Worm (Caenorhabditis elegans): ENCODE data around the gene C02C6.14.

Gene C02C6.14

ce11 chrX:15546943-15547342 is 9.5 kb downstream of the C02C6.14 start:
- TF ChIP-seq fkh-3 (tag; optimal IDR thresholded peaks at IDR 0.05) (no peak), ama-1 (optimal IDR thresholded peaks at IDR 0.05) (no peak), ama-1 (GFP tag; optimal IDR thresholded peaks at IDR 0.05) (no peak), nhr-80 (tag; optimal IDR thresholded peaks at IDR 0.05) (peak; percentile 17)

DNA sequence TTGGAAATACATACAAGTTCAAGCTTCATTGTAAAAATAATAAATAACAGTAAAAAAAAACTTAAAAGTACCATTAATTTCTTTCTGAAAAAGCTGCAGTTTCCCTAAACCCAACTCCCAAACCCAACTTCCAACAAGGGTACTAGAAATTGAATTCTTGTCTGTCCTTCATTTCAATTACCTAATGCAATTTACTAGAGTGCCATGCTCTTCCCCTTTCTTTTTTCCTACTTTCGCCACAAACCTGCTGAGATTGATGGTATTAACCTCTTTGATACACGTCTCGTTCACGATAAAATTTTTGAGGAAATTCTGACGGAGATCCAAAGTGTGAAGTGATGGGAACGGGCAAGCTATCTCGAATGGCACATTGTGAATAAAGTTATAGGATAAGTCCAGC is 10.4 kb downstream of the C02C6.14 start:
- TF ChIP-seq tlf-1 (GFP tag; optimal IDR thresholded peaks at IDR 0.05), result no peak
- TF ChIP-seq tbp1 (GFP tag; optimal IDR thresholded peaks at IDR 0.05), result no peak
- TF ChIP-seq nhr-80 (tag; optimal IDR thresholded peaks at IDR 0.05), result no peak
- TF ChIP-seq C17E4.6 (GFP tag; IDR thresholded peaks at IDR 0.05), result no peak
- no peak for TF ChIP-seq ekl-4 (GFP tag; IDR thresholded peaks at IDR 0.05)

ce11 chrX:15550769-15551168 is 13.3 kb downstream of the C02C6.14 start:
- no peak for TF ChIP-seq tbp1 (GFP tag; optimal IDR thresholded peaks at IDR 0.05)
- TF ChIP-seq cebp-1 (GFP tag; IDR thresholded peaks at IDR 0.05), result no peak
- no peak for TF ChIP-seq cebp-1 (tag; optimal IDR thresholded peaks at IDR 0.05)
- TF ChIP-seq F57C9.4 (tag; optimal IDR thresholded peaks at IDR 0.05), result no peak
- no peak for TF ChIP-seq ceh-91 (GFP tag; IDR thresholded peaks at IDR 0.05)
- TF ChIP-seq let-607 (tag; optimal IDR thresholded peaks at IDR 0.05), result no peak
- no peak for TF ChIP-seq egl-18 (GFP tag; IDR thresholded peaks at IDR 0.05)
- no peak for TF ChIP-seq nhr-27 (tag; optimal IDR thresholded peaks at IDR 0.05)
- no peak for TF ChIP-seq Y53G8AR.9 (GFP tag; conservative IDR thresholded peaks at IDR 0.05)
- no peak for TF ChIP-seq tbx-9 (tag; optimal IDR thresholded peaks at IDR 0.05; ENCODE audit: borderline replicate concordance)
- no peak for TF ChIP-seq attf-5 (GFP tag; optimal IDR thresholded peaks at IDR 0.05)
- TF ChIP-seq ceh-40 (GFP tag; IDR thresholded peaks at IDR 0.05), result no peak
- no peak for TF ChIP-seq ztf-3 (GFP tag; optimal IDR thresholded peaks at IDR 0.05)
- TF ChIP-seq ekl-4 (GFP tag; IDR thresholded peaks at IDR 0.05), result no peak
- no peak for TF ChIP-seq F49E8.2 (tag; optimal IDR thresholded peaks at IDR 0.05; ENCODE audit: insufficient read depth)
- no peak for TF ChIP-seq chd-7 (tag; optimal IDR thresholded peaks at IDR 0.05)
- TF ChIP-seq tlf-1 (GFP tag; optimal IDR thresholded peaks at IDR 0.05), result no peak
- TF ChIP-seq ztf-28 (GFP tag; IDR thresholded peaks at IDR 0.05), result no peak
- no peak for TF ChIP-seq ets-4 (GFP tag; optimal IDR thresholded peaks at IDR 0.05)

DNA sequence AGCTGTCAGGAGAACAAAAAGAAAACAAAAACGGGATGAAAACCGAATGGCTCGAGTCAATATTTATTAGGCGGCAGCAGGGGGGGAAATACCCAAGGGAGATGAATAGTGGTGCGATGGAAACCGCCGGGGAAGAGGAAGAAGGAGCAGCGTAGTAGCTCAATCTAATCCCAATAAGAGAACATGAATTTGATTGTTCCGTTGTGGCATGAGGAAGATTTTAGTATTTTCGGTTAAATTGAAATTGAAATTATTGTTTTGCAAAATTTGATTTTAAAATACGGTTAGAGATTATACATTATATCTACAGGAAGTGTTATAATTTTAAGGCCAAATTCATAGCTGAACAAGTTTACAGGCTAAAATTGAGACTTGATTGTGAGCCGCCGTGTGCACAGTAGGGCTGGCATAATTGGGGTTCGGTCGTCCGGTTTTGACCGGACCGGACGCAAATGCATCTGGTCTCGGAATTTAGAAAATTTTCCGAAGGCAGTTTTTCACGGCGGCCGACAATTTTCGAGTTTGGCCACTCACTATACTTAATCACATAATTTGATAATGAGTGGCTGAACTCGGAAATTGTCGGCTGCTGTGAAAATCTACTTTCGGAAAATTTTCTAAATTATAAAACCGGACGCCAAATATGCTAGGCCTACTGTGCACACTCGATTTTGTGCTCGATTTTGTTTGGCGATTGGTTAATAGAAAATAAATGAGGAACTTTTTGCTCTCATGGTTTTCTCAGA is 14.7 kb downstream of the C02C6.14 start:
- TF ChIP-seq die-1 (tag; optimal IDR thresholded peaks at IDR 0.05) (no peak), hmg-1.2 (GFP tag; IDR thresholded peaks at IDR 0.05) (0 out of 2 replicates have a peak, but pooled peaks have one; percentile 4), ztf-22 (GFP tag; optimal IDR thresholded peaks at IDR 0.05) (no peak), lin-40 (tag; optimal IDR thresholded peaks at IDR 0.05) (no peak), snpc-4 (GFP tag; optimal IDR thresholded peaks at IDR 0.05) (peak; percentile 24), snpc-4 (tag; optimal IDR thresholded peaks at IDR 0.05) (peak in 3 of 4 experiments; percentile 26 to 89 (median 83)), F37B4.10 (GFP tag; IDR thresholded peaks at IDR 0.05) (no peak), madf-10 (tag; optimal IDR thresholded peaks at IDR 0.05) (no peak), akir-1 (GFP tag; optimal IDR thresholded peaks at IDR 0.05) (no peak)

- TF ChIP-seq nhr-179 (tag; optimal IDR thresholded peaks at IDR 0.05), result no peak
Observed at ce11 chrX:15554910-15555309, 17.4 kb downstream of the C02C6.14 start.

All from whole organism, young adult.